Worm (Caenorhabditis elegans): ENCODE results near the gene C14C11.2.

DNA sequence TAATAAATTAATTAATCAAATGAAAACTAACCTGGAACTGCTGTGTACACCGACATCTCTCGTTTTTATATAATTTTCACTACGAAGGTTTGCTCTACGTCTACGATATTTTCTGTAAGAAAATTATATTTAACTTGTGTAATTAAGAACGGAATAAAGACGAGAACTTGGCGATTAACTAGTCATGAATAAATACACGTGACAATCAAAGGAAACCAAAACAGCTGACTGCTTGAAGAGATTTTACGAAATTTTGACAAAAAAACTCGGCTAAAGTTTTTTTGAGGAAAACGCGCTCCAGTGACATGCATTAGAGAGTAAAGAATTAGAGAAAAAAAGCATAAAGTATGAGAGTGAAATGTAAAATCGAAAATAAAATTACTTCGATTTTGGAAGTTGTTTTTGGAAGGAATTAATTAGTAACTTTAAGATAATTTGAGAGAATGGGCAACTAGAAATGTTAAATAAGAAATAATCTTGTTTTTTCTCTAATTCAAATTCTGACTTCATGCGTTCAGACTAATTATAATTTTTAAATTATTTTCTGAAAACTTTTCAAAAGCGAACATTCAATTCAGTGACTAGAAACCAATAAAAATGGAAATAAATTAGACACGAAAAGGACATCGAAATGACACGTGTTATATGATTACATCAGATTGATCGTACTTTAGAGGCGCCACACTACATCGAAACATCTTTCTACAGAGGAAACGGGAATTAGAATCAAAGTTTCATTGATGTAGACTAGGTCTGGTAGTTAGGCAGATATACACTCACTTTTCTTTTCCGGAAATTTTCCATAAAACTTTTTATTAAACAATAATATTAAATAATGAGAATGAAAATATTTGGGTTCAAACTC, 26.4 kb downstream of the C14C11.2 start, which contains the start of gene F25B4.7:
- TF ChIP-seq T22C8.4 (GFP tag; IDR thresholded peaks at IDR 0.05) (no peak), ztf-23 (GFP tag; IDR thresholded peaks at IDR 0.05) (no peak)
